Worm (Caenorhabditis elegans) whole organism, L3 larva: ENCODE data around the gene F42G2.7.

ENCODE experiments used
- R02D3.7 ChIP-seq: fragments of 150-350 bp; optimal IDR thresholded peaks from 2 replicates; lab custom pipeline; 2014; ENCODE audit warnings: missing biosample characterization, missing genetic modification characterization
- aly-2 ChIP-seq: fragments of 150-350 bp; optimal IDR thresholded peaks from 2 replicates; lab custom pipeline; 2014; ENCODE audit warnings: missing biosample characterization, missing genetic modification characterization
- ama-1 ChIP-seq: fragments of 150-350 bp; optimal IDR thresholded peaks from 2 replicates; lab custom pipeline; 2018
- ceh-16 ChIP-seq: sonication (generic microtip); optimal IDR thresholded peaks from 2 replicates; lab custom pipeline; 2017; ENCODE audit warnings: missing biosample characterization, missing genetic modification characterization
- ceh-28 ChIP-seq: fragments of 150-350 bp; optimal IDR thresholded peaks from 2 replicates; lab custom pipeline; 2014; ENCODE audit warnings: missing biosample characterization, missing genetic modification reagents, missing genetic modification characterization
- ceh-9 ChIP-seq: sonication (generic microtip); optimal IDR thresholded peaks from 2 replicates; lab custom pipeline; 2018; ENCODE audit warnings: missing biosample characterization, missing genetic modification characterization
- egl-27 ChIP-seq: sonication (generic microtip); optimal IDR thresholded peaks from 4 replicates; lab custom pipeline; 2017; ENCODE audit warnings: missing biosample characterization, missing genetic modification reagents, missing genetic modification characterization
- egl-5 ChIP-seq: fragments of 150-350 bp; optimal IDR thresholded peaks from 2 replicates; lab custom pipeline; 2017; ENCODE audit warnings: missing biosample characterization, missing genetic modification reagents, missing genetic modification characterization, inconsistent platforms
- elt-2 ChIP-seq: sonication (generic microtip); optimal IDR thresholded peaks from 2 replicates; lab custom pipeline; 2016; ENCODE audit warnings: missing genetic modification reagents, mild to moderate bottlenecking, missing genetic modification characterization, missing compliant biosample characterization
- elt-3 ChIP-seq, 3 experiments: fragments of 150-350 bp in 1 of 3; sonication (generic microtip) in 2 of 3; optimal IDR thresholded peaks; 2 replicates in 2 of 3; 4 replicates in 1 of 3; lab custom pipeline; 2014 to 2017; ENCODE audit warnings: missing biosample characterization in 3 of 3, missing genetic modification characterization in 3 of 3
- eor-1 ChIP-seq, 2 experiments: fragments of 150-350 bp; optimal IDR thresholded peaks; 2 replicates each; lab custom pipeline; 2014 to 2018; ENCODE audit warnings: missing biosample characterization in 2 of 2, missing genetic modification characterization in 2 of 2
- fkh-10 ChIP-seq: sonication (generic microtip); optimal IDR thresholded peaks from 2 replicates; lab custom pipeline; 2017; ENCODE audit warnings: missing biosample characterization, missing genetic modification reagents, missing genetic modification characterization
- fkh-2 ChIP-seq: fragments of 150-350 bp; optimal IDR thresholded peaks from 2 replicates; lab custom pipeline; 2014; ENCODE audit warnings: missing biosample characterization, missing genetic modification reagents, missing genetic modification characterization
- fos-1 ChIP-seq: fragments of 150-350 bp; optimal IDR thresholded peaks from 2 replicates; lab custom pipeline; 2014; ENCODE audit warnings: missing biosample characterization, missing genetic modification characterization
- hmg-11 ChIP-seq: sonication (generic microtip); optimal IDR thresholded peaks from 2 replicates; lab custom pipeline; 2016; ENCODE audit warnings: missing genetic modification characterization, missing compliant biosample characterization
- jun-1 ChIP-seq: fragments of 150-350 bp; optimal IDR thresholded peaks from 2 replicates; lab custom pipeline; 2014; ENCODE audit warnings: missing biosample characterization, missing genetic modification reagents, missing genetic modification characterization
- lin-15B ChIP-seq: fragments of 150-350 bp; optimal IDR thresholded peaks from 2 replicates; lab custom pipeline; 2014; ENCODE audit warnings: missing biosample characterization, missing genetic modification characterization
- lin-39 ChIP-seq: fragments of 150-350 bp; optimal IDR thresholded peaks from 2 replicates; lab custom pipeline; 2018; ENCODE audit warnings: missing biosample characterization, missing genetic modification reagents, missing genetic modification characterization
- lsy-12 ChIP-seq: sonication (generic microtip); optimal IDR thresholded peaks from 2 replicates; lab custom pipeline; 2016; ENCODE audit warnings: mild to moderate bottlenecking, missing genetic modification characterization, missing compliant biosample characterization
- mdl-1 ChIP-seq: fragments of 150-350 bp; optimal IDR thresholded peaks from 2 replicates; lab custom pipeline; 2014; ENCODE audit warnings: missing biosample characterization, missing genetic modification characterization
- mml-1 ChIP-seq: fragments of 150-350 bp; sonication (generic microtip); optimal IDR thresholded peaks from 3 replicates; lab custom pipeline; 2014; ENCODE audit warnings: missing biosample characterization, missing genetic modification characterization
- nfya-1 ChIP-seq: sonication (generic microtip); optimal IDR thresholded peaks from 2 replicates; lab custom pipeline; 2017; ENCODE audit warnings: missing genetic modification characterization, mild to moderate bottlenecking, missing compliant biosample characterization, antibody characterized with exemption, moderate library complexity; ENCODE audit not compliant: insufficient read depth
- nhr-11 ChIP-seq: fragments of 150-350 bp; optimal IDR thresholded peaks from 2 replicates; lab custom pipeline; 2014; ENCODE audit warnings: missing biosample characterization, missing genetic modification characterization
- nhr-12 ChIP-seq: fragments of 150-350 bp; optimal IDR thresholded peaks from 2 replicates; lab custom pipeline; 2014; ENCODE audit warnings: missing biosample characterization, missing genetic modification characterization
- nhr-23 ChIP-seq: fragments of 150-350 bp; optimal IDR thresholded peaks from 2 replicates; lab custom pipeline; 2014; ENCODE audit warnings: missing biosample characterization, missing genetic modification reagents, missing genetic modification characterization
- nhr-237 ChIP-seq: fragments of 150-350 bp; optimal IDR thresholded peaks from 2 replicates; lab custom pipeline; 2014; ENCODE audit warnings: missing biosample characterization, missing genetic modification characterization
- nhr-28 ChIP-seq: fragments of 150-350 bp; optimal IDR thresholded peaks from 2 replicates; lab custom pipeline; 2014; ENCODE audit warnings: missing biosample characterization, missing genetic modification characterization
- nhr-43 ChIP-seq: sonication (generic microtip); optimal IDR thresholded peaks from 2 replicates; lab custom pipeline; 2016; ENCODE audit warnings: mild to moderate bottlenecking, missing genetic modification characterization, missing compliant biosample characterization; ENCODE audit not compliant: poor library complexity, severe bottlenecking
- pha-4 ChIP-seq: fragments of 150-350 bp; optimal IDR thresholded peaks from 2 replicates; lab custom pipeline; 2014; ENCODE audit warnings: missing biosample characterization, missing genetic modification reagents, missing genetic modification characterization
- pqm-1 ChIP-seq: fragments of 150-350 bp; optimal IDR thresholded peaks from 2 replicates; lab custom pipeline; 2017; ENCODE audit warnings: missing biosample characterization, missing genetic modification characterization, inconsistent platforms
- skn-1 ChIP-seq: fragments of 150-350 bp; optimal IDR thresholded peaks from 2 replicates; lab custom pipeline; 2014; ENCODE audit warnings: missing biosample characterization, missing genetic modification characterization
- snpc-4 ChIP-seq: fragments of 150-350 bp; optimal IDR thresholded peaks from 2 replicates; lab custom pipeline; 2014; ENCODE audit warnings: missing biosample characterization, missing genetic modification characterization
- tbx-2 ChIP-seq: sonication (generic microtip); optimal IDR thresholded peaks from 2 replicates; lab custom pipeline; 2016; ENCODE audit warnings: mild to moderate bottlenecking, missing genetic modification characterization, missing compliant biosample characterization
- unc-62 ChIP-seq: fragments of 150-350 bp; sonication (generic microtip); optimal IDR thresholded peaks from 4 replicates; lab custom pipeline; 2014; ENCODE audit warnings: missing biosample characterization, missing genetic modification reagents, missing genetic modification characterization
- zag-1 ChIP-seq: fragments of 150-350 bp; optimal IDR thresholded peaks from 2 replicates; lab custom pipeline; 2014; ENCODE audit warnings: missing biosample characterization, missing genetic modification characterization
- ztf-11 ChIP-seq: fragments of 150-350 bp; optimal IDR thresholded peaks from 2 replicates; lab custom pipeline; 2014; ENCODE audit warnings: missing biosample characterization, missing genetic modification characterization
- ztf-4 ChIP-seq: fragments of 150-350 bp; optimal IDR thresholded peaks from 2 replicates; lab custom pipeline; 2014; ENCODE audit warnings: missing biosample characterization, missing genetic modification characterization

The F42G2.7 gene

ce11 chrII:2377751-2378150 lies 40.2 kb upstream of the F42G2.7 start, which contains the start of gene F16G10.6:
Gene F16G10.6 (minus strand): TSS chrII:2377851.
- TF ChIP-seq ztf-11 (tag; lab: Kevin White, UChicago) (no peak), fkh-10 (no peak), ztf-4 (tag; lab: Kevin White, UChicago) (no peak), nhr-237 (tag; lab: Kevin White, UChicago) (no peak), nhr-11 (tag; lab: Kevin White, UChicago) (no peak), R02D3.7 (tag; lab: Kevin White, UChicago) (no peak), nhr-28 (no peak), ceh-9 (tag; lab: Kevin White, UChicago) (no peak), nfya-1 (tag; lab: Kevin White, UChicago) (no peak), tbx-2 (tag; lab: Kevin White, UChicago) (no peak), eor-1 (tag; optimal IDR thresholded peaks at IDR 0.05; lab: Kevin White, UChicago) (no peak), hmg-11 (tag; lab: Kevin White, UChicago) (no peak), snpc-4 (tag; lab: Kevin White, UChicago) (no peak), nhr-43 (tag; lab: Kevin White, UChicago) (no peak), jun-1 (tag; lab: Kevin White, UChicago) (no peak), lin-39 (tag; lab: Kevin White, UChicago) (no peak), mml-1 (tag; lab: Kevin White, UChicago) (no peak), egl-5 (tag; lab: Kevin White, UChicago) (no peak), elt-3 (tag; optimal IDR thresholded peaks at IDR 0.05; lab: Kevin White, UChicago) (no peak)
- TF ChIP-seq, all 47 proteins: peak for 0

ce11 chrII:2378465-2379009 lies 39.4 kb upstream of the F42G2.7 start:
- TF ChIP-seq elt-2 (tag; lab: Kevin White, UChicago) (peak; percentile 100), egl-5 (tag; lab: Kevin White, UChicago) (no peak), pha-4 (peak; percentile 79), pqm-1 (peak; percentile 98), egl-27 (tag; lab: Kevin White, UChicago) (peak; percentile 93), fkh-2 (tag; lab: Kevin White, UChicago) (no peak), ceh-28 (tag; lab: Kevin White, UChicago) (peak; percentile 5), jun-1 (tag; lab: Kevin White, UChicago) (peak; percentile 99), nhr-12 (no peak), lsy-12 (peak; percentile 91), fos-1 (tag; lab: Kevin White, UChicago) (peak; percentile 80)

- TF ChIP-seq ceh-16 (tag; lab: Kevin White, UChicago) (no peak), nhr-11 (tag; lab: Kevin White, UChicago) (no peak), mdl-1 (tag; lab: Kevin White, UChicago) (no peak), aly-2 (no peak), skn-1 (tag; lab: Kevin White, UChicago) (no peak), fkh-2 (tag; lab: Kevin White, UChicago) (no peak), lin-15B (tag; lab: Kevin White, UChicago) (no peak), egl-5 (tag; lab: Kevin White, UChicago) (no peak), nhr-43 (tag; lab: Kevin White, UChicago) (no peak), ceh-28 (tag; lab: Kevin White, UChicago) (no peak), fos-1 (tag; lab: Kevin White, UChicago) (no peak), ama-1 (lab: Kevin White, UChicago) (no peak), lin-39 (tag; lab: Kevin White, UChicago) (no peak), nhr-237 (tag; lab: Kevin White, UChicago) (no peak), zag-1 (tag; lab: Kevin White, UChicago) (no peak), unc-62 (GFP tag; lab: Kevin White, UChicago) (no peak)
Observed at ce11 chrII:2379673-2380072, 38.3 kb upstream of the F42G2.7 start.

ce11 chrII:2380174-2380573 lies 37.8 kb upstream of the F42G2.7 start, which contains the start of gene F16G10.7:
Gene F16G10.7 (minus strand): TSS chrII:2380274.
- TF ChIP-seq nhr-23 (tag; lab: Kevin White, UChicago) (no peak), nfya-1 (tag; lab: Kevin White, UChicago) (peak; percentile 38), nhr-28 (no peak)
